Fruit fly (Drosophila melanogaster): ENCODE data around the gene Nprl2.
A peak's percentile ranks its signal among the peaks of the same experiment; 100 is the strongest.

The Nprl2 gene

DNA sequence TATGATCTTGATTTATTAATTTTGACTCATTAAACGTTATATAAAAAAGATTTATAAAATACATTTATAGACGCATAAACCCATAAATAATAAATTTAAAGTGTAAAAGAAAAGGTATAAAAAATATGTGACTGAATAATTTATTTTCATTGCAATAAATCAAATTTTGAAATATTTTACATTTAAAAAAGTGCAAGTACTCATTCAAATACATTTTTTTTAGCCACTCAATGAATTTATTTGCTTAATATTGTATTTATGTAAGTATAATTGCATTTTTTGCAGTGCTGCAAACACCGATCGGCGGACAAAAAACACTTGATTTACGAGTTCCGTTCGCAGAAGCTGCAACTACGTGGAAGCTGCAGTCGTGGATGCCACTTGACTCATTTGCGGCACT lies 24.4 kb downstream of the Nprl2 start:
- no peak for TF ChIP-seq noc (tag; optimal IDR thresholded peaks at IDR 0.05)

- peak; percentile 26 for TF ChIP-seq noc (tag; optimal IDR thresholded peaks at IDR 0.05)
Observed at dm6 chrX:16854746-16855145, 29.4 kb downstream of the Nprl2 start.

DNA sequence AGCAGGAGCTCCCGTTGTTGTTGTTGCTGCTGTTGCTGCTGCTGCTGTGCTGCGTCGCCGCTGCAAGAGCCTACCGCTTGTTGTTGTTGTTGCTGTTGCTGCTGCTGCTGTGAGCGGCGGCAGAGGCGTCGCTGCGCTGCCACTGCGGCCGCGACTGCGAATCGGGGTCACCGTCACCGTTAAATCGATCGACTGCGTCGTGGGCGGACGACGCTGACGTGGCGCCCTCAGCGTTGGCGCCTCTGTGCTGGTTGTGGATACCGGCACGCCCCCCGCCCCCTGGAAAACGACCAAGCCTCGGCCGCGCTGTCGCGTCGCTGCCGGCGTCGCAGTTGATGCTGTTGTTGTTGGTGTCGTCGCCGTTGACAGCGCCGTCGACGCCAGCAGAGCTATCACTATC lies 34.6 kb downstream of the Nprl2 start:
- TF ChIP-seq noc (tag; optimal IDR thresholded peaks at IDR 0.05): no peak

DNA sequence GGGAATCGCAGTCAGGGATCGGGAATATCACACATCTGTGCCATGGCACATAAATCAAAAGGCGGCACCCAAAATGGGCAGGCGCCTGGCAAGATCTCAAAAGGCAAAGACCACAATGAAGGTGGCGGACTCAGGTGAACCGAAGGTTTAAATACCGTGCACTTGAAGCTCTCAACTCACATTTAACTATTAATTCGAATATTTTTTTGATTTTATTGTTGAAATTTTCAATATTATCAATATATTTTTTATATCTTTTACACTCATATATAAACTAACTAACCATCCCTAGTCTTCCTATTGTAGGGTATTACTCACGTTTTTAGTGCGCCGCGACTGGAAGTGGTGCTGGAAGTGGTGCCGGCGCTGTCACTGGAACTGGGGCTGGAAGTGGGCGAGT lies 35.2 kb downstream of the Nprl2 start:
- no peak for TF ChIP-seq noc (tag; optimal IDR thresholded peaks at IDR 0.05)

dm6 chrX:16846575-16846974 lies 37.6 kb downstream of the Nprl2 start:
- no peak for TF ChIP-seq noc (tag; optimal IDR thresholded peaks at IDR 0.05)

DNA sequence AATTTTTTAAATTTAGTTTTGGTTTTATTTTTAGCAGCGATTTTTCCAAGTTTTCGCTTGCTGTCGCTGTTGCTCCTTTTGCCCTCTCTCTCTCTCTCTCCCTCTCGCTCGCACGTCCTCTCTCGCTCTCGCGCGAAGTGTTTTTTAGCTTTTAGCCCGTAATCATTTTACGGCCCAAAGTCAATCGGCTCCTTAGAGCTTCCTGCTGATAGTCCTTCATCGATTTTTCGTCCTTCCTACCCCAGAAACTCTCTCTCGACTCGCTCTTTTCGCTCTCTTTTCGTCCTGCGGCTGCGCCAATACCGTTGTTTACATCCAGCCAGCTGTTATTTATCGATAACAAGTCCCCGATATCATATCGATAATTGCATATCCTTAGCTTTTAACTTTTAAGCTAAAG lies 39.9 kb downstream of the Nprl2 start, which contains the start of gene RSG7:
RSG7 (minus strand) TSS at position 139 of the 400 bp plus-strand sequence.
- no peak for TF ChIP-seq noc (tag; optimal IDR thresholded peaks at IDR 0.05)

DNA sequence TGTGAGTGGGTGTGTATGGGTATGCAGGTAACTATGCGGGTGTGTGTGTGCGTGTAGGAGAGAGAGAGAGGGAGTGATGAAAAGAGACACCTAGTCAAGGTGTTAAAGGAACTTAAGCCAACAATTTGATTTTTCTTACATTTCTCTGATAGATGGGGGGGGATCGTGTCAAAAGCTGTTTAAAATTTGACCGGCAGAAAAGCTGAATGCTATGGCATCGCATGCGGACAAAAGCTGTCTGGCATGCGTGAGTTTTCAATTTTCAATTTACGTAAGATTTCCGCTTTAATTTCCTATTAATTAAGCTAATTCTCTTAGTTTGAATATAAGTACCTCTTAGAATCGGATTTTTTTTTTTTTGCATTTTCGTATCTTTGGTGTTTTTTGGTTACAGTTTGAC lies 44.3 kb downstream of the Nprl2 start:
- TF ChIP-seq noc (tag; optimal IDR thresholded peaks at IDR 0.05): no peak

dm6 chrX:16839033-16839432 lies 45.1 kb downstream of the Nprl2 start:
- TF ChIP-seq noc (tag; optimal IDR thresholded peaks at IDR 0.05): no peak

dm6 chrX:16837588-16838178 lies 46.5 kb downstream of the Nprl2 start:
- TF ChIP-seq noc (tag; optimal IDR thresholded peaks at IDR 0.05): peak; percentile 32

- TF ChIP-seq noc (tag; optimal IDR thresholded peaks at IDR 0.05): no peak
Observed at dm6 chrX:16836805-16837333, 47.3 kb downstream of the Nprl2 start.

DNA sequence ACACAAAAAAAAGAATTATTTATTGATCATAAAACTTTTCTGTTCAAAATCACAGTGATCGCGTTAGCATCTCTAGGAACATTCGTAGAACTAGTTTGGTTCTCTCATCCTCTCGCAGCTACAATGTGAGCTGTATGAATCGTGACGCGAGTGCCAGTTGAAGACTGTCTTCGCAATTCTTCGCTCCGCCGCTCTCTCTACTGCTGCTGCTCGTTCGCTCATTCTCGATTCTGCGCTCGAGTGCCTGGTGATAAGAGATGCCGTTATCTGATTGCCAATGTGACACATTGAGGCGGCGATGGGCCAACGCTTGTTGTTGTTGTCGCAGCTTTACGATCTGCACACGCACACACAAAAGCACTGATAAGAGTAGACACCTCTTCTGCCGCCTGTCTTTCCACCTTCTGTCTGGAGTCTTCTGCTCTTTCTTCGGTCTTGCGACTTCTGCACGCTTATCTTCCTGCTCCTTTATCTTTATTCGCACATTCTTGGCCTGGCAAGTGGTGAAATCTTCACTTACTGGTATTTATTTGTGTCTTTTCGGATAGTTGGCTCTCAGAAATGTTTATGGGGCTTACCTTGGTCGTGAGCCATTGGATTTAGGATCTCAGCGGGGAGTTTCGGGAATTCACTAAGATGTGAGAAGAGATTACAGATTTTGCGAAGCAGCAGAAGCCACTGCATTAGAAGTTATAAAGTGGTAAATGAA lies 47.9 kb downstream of the Nprl2 start:
- TF ChIP-seq noc (tag; optimal IDR thresholded peaks at IDR 0.05): peak; percentile 80

- no peak for TF ChIP-seq noc (tag; optimal IDR thresholded peaks at IDR 0.05)
Observed at dm6 chrX:16835304-16835703, 48.9 kb downstream of the Nprl2 start, which contains the start of the genes CG13004 and CG46306. Gene CG13004 (minus strand): TSS chrX:16835520. Gene CG46306 (minus strand): TSS chrX:16835520.

DNA sequence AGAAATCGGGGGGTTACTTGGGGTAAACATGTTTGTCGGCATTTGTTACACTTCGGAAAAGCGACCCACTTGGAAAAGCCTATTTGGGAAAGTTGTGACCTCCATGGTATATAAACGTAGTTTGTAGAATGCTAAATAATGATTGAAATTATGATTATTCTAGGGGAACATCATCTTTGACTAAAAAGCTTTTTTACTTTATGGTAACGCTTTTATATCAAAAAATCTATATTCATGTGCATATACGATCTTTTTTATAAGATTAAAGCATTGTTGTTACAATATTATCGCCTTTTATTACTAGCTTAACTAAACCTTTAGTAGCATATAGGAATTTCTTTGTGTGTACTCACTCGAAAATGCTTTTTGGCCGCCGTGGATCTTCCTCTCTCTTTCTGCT lies 49.9 kb downstream of the Nprl2 start:
- no peak for TF ChIP-seq noc (tag; optimal IDR thresholded peaks at IDR 0.05)

DNA sequence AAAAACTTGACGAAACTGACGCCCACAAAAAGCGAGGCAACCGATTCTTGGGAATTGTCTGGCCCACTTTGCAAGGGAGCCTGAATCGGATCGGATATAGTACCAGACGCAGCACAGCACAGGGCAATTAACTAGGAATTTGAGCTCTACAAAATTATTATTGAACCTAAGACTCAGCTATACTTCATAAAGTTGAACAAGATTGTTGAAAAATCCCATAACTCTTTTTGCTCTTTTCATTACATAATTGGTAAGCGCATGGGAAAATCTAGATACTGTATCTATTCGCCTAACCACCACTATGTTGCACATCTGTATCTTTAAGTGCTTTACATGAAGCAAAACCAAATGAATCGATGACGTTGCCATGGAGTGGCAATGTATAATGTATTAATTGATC lies 51.1 kb downstream of the Nprl2 start:
- TF ChIP-seq noc (tag; optimal IDR thresholded peaks at IDR 0.05): no peak
